Fruit fly (Drosophila melanogaster): ENCODE measurements around the gene CG5245.

DNA sequence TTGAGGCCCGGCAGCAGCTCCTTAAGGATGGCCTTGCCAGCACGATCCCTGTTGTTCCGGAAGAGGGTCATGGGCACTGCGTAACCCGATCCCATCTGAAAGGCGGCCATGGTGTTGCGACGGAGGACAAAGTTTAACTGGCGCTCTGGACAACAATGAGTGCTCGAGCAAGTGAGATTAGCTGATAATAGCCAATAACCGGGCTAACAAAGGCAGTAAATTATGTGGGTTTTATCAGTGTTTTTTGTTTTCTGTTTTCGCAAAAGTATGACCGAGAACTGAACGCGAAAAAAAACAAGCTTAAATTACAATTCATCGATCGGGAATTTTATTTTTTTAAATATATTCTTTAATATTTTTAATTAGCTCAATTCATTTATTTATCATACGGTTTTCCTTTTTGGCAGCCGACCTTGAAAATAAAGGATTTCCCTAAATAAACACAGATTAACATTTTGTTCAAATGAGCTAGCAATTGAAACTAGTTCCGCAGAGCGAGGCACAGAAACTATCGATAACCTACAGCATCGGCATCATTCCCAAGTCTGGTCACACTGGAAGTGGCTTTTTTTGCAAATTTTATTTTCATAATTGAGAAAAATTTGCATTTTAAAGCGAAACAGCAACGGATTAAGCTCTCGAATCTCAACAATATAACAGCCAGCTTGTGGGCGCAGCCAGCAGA lies 15.9 kb upstream of the CG5245 start, which contains the start of the genes Dip-C and pps:
- TF ChIP-seq CG7745 (tag; optimal IDR thresholded peaks at IDR 0.05) (no peak), CG5245 (GFP tag; optimal IDR thresholded peaks at IDR 0.05) (no peak), gfzf (GFP tag; optimal IDR thresholded peaks at IDR 0.05) (peak; percentile 80), Asciz (GFP tag; optimal IDR thresholded peaks at IDR 0.05) (no peak), CG3847 (GFP tag; IDR thresholded peaks at IDR 0.05) (no peak), Myb (GFP tag; optimal IDR thresholded peaks at IDR 0.05) (no peak), CG13775 (GFP tag; optimal IDR thresholded peaks at IDR 0.05) (no peak), sna (GFP tag; IDR thresholded peaks at IDR 0.05; ENCODE audit: partially characterized antibody) (peak; percentile 62; the same call in 1 of the 2 replicates), CG18476 (GFP tag; optimal IDR thresholded peaks at IDR 0.05) (no peak), MTF-1 (GFP tag; optimal IDR thresholded peaks at IDR 0.05; ENCODE audit: borderline replicate concordance) (no peak)

Data from whole organism, embryonic.